Worm (Caenorhabditis elegans) whole organism, late embryonic: ENCODE data around the gene C27D6.15.

Source experiments
- F13H6.1 ChIP-seq: sonication (generic microtip); optimal IDR thresholded peaks from 2 replicates; lab custom pipeline; 2016; ENCODE audit warnings: missing genetic modification characterization, missing compliant biosample characterization
- K02D7.2 ChIP-seq: sonication (generic microtip); optimal IDR thresholded peaks from 2 replicates; lab custom pipeline; 2017; ENCODE audit warnings: mild to moderate bottlenecking, missing genetic modification characterization, missing compliant biosample characterization
- Y22D7AL.16 ChIP-seq: sonication (generic microtip); optimal IDR thresholded peaks from 2 replicates; lab custom pipeline; 2016; ENCODE audit warnings: missing genetic modification characterization, missing compliant biosample characterization
- ahr-1 ChIP-seq: sonication (generic microtip); optimal IDR thresholded peaks from 2 replicates; lab custom pipeline; 2016; ENCODE audit warnings: missing genetic modification characterization, missing compliant biosample characterization
- ceh-19 ChIP-seq: fragments of 200-800 bp; sonication (Bioruptor generic); optimal IDR thresholded peaks from 2 replicates; lab custom pipeline; 2018; ENCODE audit warnings: mild to moderate bottlenecking, missing genetic modification characterization, missing compliant biosample characterization
- ceh-22 ChIP-seq: sonication (generic microtip); optimal IDR thresholded peaks from 2 replicates; lab custom pipeline; 2017; ENCODE audit warnings: missing biosample characterization, missing genetic modification characterization
- ceh-24 ChIP-seq: sonication (generic microtip); optimal IDR thresholded peaks from 2 replicates; lab custom pipeline; 2016; ENCODE audit warnings: mild to moderate bottlenecking, missing genetic modification characterization, missing compliant biosample characterization
- ceh-30 ChIP-seq: fragments of 150-350 bp; optimal IDR thresholded peaks from 2 replicates; lab custom pipeline; 2014; ENCODE audit warnings: missing biosample characterization, missing genetic modification characterization
- ceh-31 ChIP-seq: sonication (generic microtip); optimal IDR thresholded peaks from 2 replicates; lab custom pipeline; 2016; ENCODE audit warnings: missing genetic modification characterization, missing compliant biosample characterization
- ceh-45 ChIP-seq: fragments of 200-800 bp; sonication (Bioruptor generic); IDR thresholded peaks from 2 replicates; pipeline ENCODE4 v1.3.6; 2022; ENCODE audit warnings: missing genetic modification reagents, missing genetic modification characterization, missing compliant biosample characterization
- ceh-6 ChIP-seq: fragments of 200-800 bp; sonication (Bioruptor generic); optimal IDR thresholded peaks from 2 replicates; lab custom pipeline; 2018; ENCODE audit warnings: mild to moderate bottlenecking, missing genetic modification characterization, missing compliant biosample characterization
- ceh-9 ChIP-seq: sonication (generic microtip); optimal IDR thresholded peaks from 2 replicates; lab custom pipeline; 2016; ENCODE audit warnings: mild to moderate bottlenecking, missing genetic modification characterization, inconsistent platforms, missing compliant biosample characterization
- che-1 ChIP-seq: sonication (generic microtip); optimal IDR thresholded peaks from 2 replicates; lab custom pipeline; 2016; ENCODE audit warnings: mild to moderate bottlenecking, missing genetic modification characterization, missing compliant biosample characterization
- dve-1 ChIP-seq: sonication (generic microtip); optimal IDR thresholded peaks from 2 replicates; lab custom pipeline; 2017; ENCODE audit warnings: antibody characterized with exemption, mild to moderate bottlenecking, missing genetic modification characterization, missing compliant biosample characterization
- elt-2 ChIP-seq: sonication (generic microtip); optimal IDR thresholded peaks from 2 replicates; lab custom pipeline; 2016; ENCODE audit warnings: missing genetic modification reagents, missing genetic modification characterization, missing compliant biosample characterization
- fax-1 ChIP-seq: sonication (generic microtip); optimal IDR thresholded peaks from 2 replicates; lab custom pipeline; 2016; ENCODE audit warnings: missing genotype, missing genetic modification characterization, missing compliant biosample characterization
- fkh-10 ChIP-seq: fragments of 150-350 bp; optimal IDR thresholded peaks from 2 replicates; lab custom pipeline; 2014; ENCODE audit warnings: missing biosample characterization, missing genetic modification reagents, missing genetic modification characterization
- hlh-13 ChIP-seq: fragments of 200-800 bp; sonication (Bioruptor generic); optimal IDR thresholded peaks from 2 replicates; lab custom pipeline; 2018; ENCODE audit warnings: mild to moderate bottlenecking, missing genetic modification characterization, missing compliant biosample characterization
- hlh-6 ChIP-seq: sonication (generic microtip); optimal IDR thresholded peaks from 2 replicates; lab custom pipeline; 2016; ENCODE audit warnings: missing genotype, missing genetic modification characterization, missing compliant biosample characterization
- hlh-8 ChIP-seq: sonication (generic microtip); optimal IDR thresholded peaks from 2 replicates; lab custom pipeline; 2016; ENCODE audit warnings: missing genotype, missing genetic modification characterization, missing compliant biosample characterization
- lim-6 ChIP-seq: sonication (generic microtip); optimal IDR thresholded peaks from 2 replicates; lab custom pipeline; 2016; ENCODE audit warnings: missing genetic modification characterization, missing compliant biosample characterization
- mec-3 ChIP-seq: sonication (generic microtip); optimal IDR thresholded peaks from 2 replicates; lab custom pipeline; 2016; ENCODE audit warnings: borderline replicate concordance, missing genetic modification characterization, missing compliant biosample characterization
- nhr-11 ChIP-seq: fragments of 150-350 bp; optimal IDR thresholded peaks from 2 replicates; lab custom pipeline; 2014; ENCODE audit warnings: missing biosample characterization, missing genetic modification characterization
- npax-4 ChIP-seq: sonication (generic microtip); optimal IDR thresholded peaks from 2 replicates; lab custom pipeline; 2016; ENCODE audit warnings: missing genetic modification characterization, missing compliant biosample characterization
- odd-2 ChIP-seq: sonication (generic microtip); optimal IDR thresholded peaks from 2 replicates; lab custom pipeline; 2017; ENCODE audit warnings: antibody characterized with exemption, mild to moderate bottlenecking, missing genetic modification characterization, missing compliant biosample characterization
- pag-3 ChIP-seq: sonication (generic microtip); optimal IDR thresholded peaks from 2 replicates; lab custom pipeline; 2016; ENCODE audit warnings: missing compliant biosample characterization, missing genetic modification characterization, borderline replicate concordance
- pha-2 ChIP-seq: sonication (generic microtip); optimal IDR thresholded peaks from 2 replicates; lab custom pipeline; 2017; ENCODE audit warnings: mild to moderate bottlenecking, missing genetic modification characterization, missing compliant biosample characterization
- pqm-1 ChIP-seq: sonication (generic microtip); optimal IDR thresholded peaks from 2 replicates; lab custom pipeline; 2016; ENCODE audit warnings: missing genetic modification characterization, missing compliant biosample characterization
- ref-2 ChIP-seq: sonication (generic microtip); optimal IDR thresholded peaks from 2 replicates; lab custom pipeline; 2016; ENCODE audit warnings: missing genetic modification characterization, missing compliant biosample characterization
- rnt-1 ChIP-seq: sonication (generic microtip); optimal IDR thresholded peaks from 2 replicates; lab custom pipeline; 2016; ENCODE audit warnings: missing genetic modification characterization, missing compliant biosample characterization
- sdc-2 ChIP-seq: sonication (generic microtip); optimal IDR thresholded peaks from 2 replicates; lab custom pipeline; 2016; ENCODE audit warnings: missing genotype, missing genetic modification characterization, missing compliant biosample characterization
- sox-2 ChIP-seq: fragments of 200-800 bp; sonication (Bioruptor generic); IDR thresholded peaks from 2 replicates; pipeline ENCODE4 v1.3.6; 2022; ENCODE audit warnings: missing genetic modification reagents, missing genetic modification characterization, missing compliant biosample characterization
- sox-4 ChIP-seq: sonication (generic microtip); optimal IDR thresholded peaks from 2 replicates; lab custom pipeline; 2017; ENCODE audit warnings: mild to moderate bottlenecking, missing genetic modification characterization, inconsistent platforms, missing compliant biosample characterization
- tbx-2 ChIP-seq: sonication (generic microtip); optimal IDR thresholded peaks from 2 replicates; lab custom pipeline; 2016; ENCODE audit warnings: missing genetic modification characterization, missing compliant biosample characterization
- tbx-7 ChIP-seq: sonication (generic microtip); optimal IDR thresholded peaks from 2 replicates; lab custom pipeline; 2016; ENCODE audit warnings: missing genotype, missing genetic modification characterization, missing compliant biosample characterization
- unc-86 ChIP-seq: sonication (generic microtip); optimal IDR thresholded peaks from 2 replicates; lab custom pipeline; 2016; ENCODE audit warnings: missing genetic modification characterization, missing compliant biosample characterization
- zip-5 ChIP-seq: sonication (generic microtip); optimal IDR thresholded peaks from 2 replicates; lab custom pipeline; 2016; ENCODE audit warnings: missing genetic modification characterization, missing compliant biosample characterization
- ztf-16 ChIP-seq: sonication (generic microtip); optimal IDR thresholded peaks from 2 replicates; lab custom pipeline; 2017; ENCODE audit warnings: missing genetic modification characterization, missing compliant biosample characterization

Gene C27D6.15

DNA sequence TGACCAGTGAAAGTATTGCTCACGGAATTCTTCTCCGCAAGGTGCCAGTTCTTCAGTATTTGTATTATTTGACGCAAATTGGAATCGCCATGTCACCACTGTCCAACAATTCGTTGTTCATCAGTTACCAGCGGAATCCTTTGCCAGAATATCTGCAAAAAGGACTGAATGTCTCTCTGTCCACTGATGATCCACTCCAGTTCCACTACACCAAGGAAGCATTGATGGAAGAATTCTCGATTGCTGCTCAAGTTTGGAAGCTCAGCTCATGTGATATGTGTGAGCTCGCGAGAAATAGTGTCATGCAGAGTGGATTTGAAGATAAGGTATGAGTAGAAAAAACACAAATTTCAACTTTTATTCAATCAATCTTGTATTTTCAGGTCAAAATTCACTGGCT is 37.4 kb downstream of the C27D6.15 start:
- TF ChIP-seq fax-1 (tag; lab: Kevin White, UChicago) (no peak), unc-86 (tag; lab: Kevin White, UChicago) (no peak), K02D7.2 (tag; lab: Kevin White, UChicago) (no peak), tbx-7 (no peak), sox-4 (tag; lab: Kevin White, UChicago) (no peak), dve-1 (tag; lab: Kevin White, UChicago) (no peak), elt-2 (tag; lab: Kevin White, UChicago) (no peak), hlh-6 (tag; lab: Kevin White, UChicago) (no peak), ref-2 (tag; lab: Kevin White, UChicago) (no peak), hlh-8 (tag; lab: Kevin White, UChicago) (no peak), ahr-1 (tag; lab: Kevin White, UChicago) (no peak), sdc-2 (tag; lab: Kevin White, UChicago) (no peak), npax-4 (tag; lab: Kevin White, UChicago) (no peak), pag-3 (tag; lab: Kevin White, UChicago) (no peak), pqm-1 (tag; lab: Kevin White, UChicago) (no peak), pha-2 (tag; lab: Kevin White, UChicago) (no peak), rnt-1 (tag; lab: Kevin White, UChicago) (no peak), fkh-10 (GFP tag; lab: Kevin White, UChicago) (no peak), Y22D7AL.16 (no peak), ztf-16 (tag; lab: Kevin White, UChicago) (no peak)

DNA sequence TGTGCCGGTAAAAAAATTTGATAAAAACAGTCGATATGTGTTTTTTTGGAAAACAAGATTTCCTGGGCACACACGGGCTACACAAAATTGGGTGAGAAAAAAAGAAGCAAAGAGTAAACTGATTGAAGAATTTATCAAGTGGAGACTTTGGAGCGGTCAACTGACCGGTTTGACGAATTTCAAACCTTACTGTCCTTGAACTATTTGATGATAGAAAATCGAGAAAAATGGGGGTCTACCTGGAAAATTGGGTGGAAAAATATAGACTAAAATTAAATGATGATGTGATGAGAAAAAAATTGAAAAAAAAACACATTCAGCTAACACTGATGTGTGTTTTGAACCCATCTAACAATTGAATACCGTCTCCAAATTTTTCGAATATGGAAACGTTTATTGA is 39.1 kb downstream of the C27D6.15 start, which contains the start of gene C34F11.8:
Gene C34F11.8, minus strand, starts transcription at position 135 of the 400 bp plus-strand sequence.
- no peak for TF ChIP-seq che-1 (tag; lab: Kevin White, UChicago)
- TF ChIP-seq ceh-31 (tag; lab: Kevin White, UChicago), result no peak
- no peak for TF ChIP-seq pag-3 (tag; lab: Kevin White, UChicago)
- no peak for TF ChIP-seq ceh-30 (tag; lab: Kevin White, UChicago)
- no peak for TF ChIP-seq ceh-45 (GFP tag; lab: Robert Waterston, UW)
- no peak for TF ChIP-seq F13H6.1 (tag; lab: Kevin White, UChicago)

DNA sequence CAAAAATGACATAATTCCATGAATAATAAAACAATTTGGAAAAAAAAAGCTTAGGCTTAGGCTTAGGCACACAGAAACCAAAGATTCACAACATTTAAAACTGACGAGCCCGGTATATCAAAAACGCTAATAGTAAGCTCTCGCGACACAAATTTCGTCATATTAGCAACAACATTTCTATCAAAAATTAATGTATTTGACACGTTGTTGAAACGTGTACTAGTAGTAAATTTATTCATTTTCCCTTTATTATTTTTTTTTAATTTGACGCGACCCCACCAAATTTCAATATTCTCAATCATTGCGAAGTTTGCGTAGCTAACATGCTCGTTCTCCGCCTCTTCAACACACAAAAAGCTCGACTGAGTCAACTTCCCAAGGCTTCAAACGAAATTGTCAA is 40.3 kb downstream of the C27D6.15 start, which contains the start of gene C34F11.2:
Gene C34F11.2, plus strand, starts transcription at position 301 of the 400 bp plus-strand sequence.
- no peak for TF ChIP-seq sox-2 (GFP tag; lab: Robert Waterston, UW)
- TF ChIP-seq elt-2 (tag; lab: Kevin White, UChicago), result no peak
- no peak for TF ChIP-seq ceh-24
- TF ChIP-seq ceh-6 (GFP tag; lab: Kevin White, UChicago), result no peak
- TF ChIP-seq pag-3 (tag; lab: Kevin White, UChicago), result no peak
- no peak for TF ChIP-seq odd-2
- TF ChIP-seq zip-5 (tag; lab: Kevin White, UChicago), result no peak
- no peak for TF ChIP-seq hlh-8 (tag; lab: Kevin White, UChicago)
- no peak for TF ChIP-seq ceh-45 (GFP tag; lab: Robert Waterston, UW)
- TF ChIP-seq tbx-2 (tag; lab: Kevin White, UChicago), result no peak
- no peak for TF ChIP-seq ceh-9 (tag; lab: Kevin White, UChicago)
- no peak for TF ChIP-seq ceh-31 (tag; lab: Kevin White, UChicago)
- no peak for TF ChIP-seq nhr-11 (tag; lab: Kevin White, UChicago)
- TF ChIP-seq, all 69 proteins: peak for 0

DNA sequence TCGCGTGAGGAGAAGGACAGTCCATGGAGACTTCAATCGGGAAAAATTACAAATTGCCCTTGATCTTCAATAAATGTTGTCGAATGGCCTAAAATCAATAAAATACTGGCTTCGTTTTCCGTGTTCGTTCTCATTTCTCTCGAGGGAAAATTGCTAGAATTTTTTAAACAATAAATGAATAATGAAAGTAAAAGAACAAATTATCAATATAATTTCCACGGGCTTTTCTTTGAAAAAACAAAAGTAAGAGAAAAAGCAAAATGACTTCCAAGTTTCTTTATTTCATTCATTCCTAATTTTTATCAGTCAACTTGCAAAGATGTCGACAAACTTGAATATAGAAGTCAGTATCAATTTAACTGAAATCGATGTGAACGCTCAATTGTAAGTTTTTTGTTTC is 41.0 kb downstream of the C27D6.15 start, which contains the start of gene C34F11.1:
Gene C34F11.1, plus strand, starts transcription at position 301 of the 400 bp plus-strand sequence.
- TF ChIP-seq ceh-6 (GFP tag; lab: Kevin White, UChicago), result no peak
- no peak for TF ChIP-seq Y22D7AL.16
- TF ChIP-seq ceh-19 (GFP tag; lab: Kevin White, UChicago), result no peak
- TF ChIP-seq ztf-16 (tag; lab: Kevin White, UChicago), result no peak
- TF ChIP-seq pqm-1 (tag; lab: Kevin White, UChicago), result no peak
- TF ChIP-seq hlh-8 (tag; lab: Kevin White, UChicago), result no peak
- TF ChIP-seq hlh-13 (GFP tag; lab: Kevin White, UChicago), result no peak
- TF ChIP-seq ref-2 (tag; lab: Kevin White, UChicago), result no peak
- no peak for TF ChIP-seq fkh-10 (GFP tag; lab: Kevin White, UChicago)
- TF ChIP-seq mec-3 (tag; lab: Kevin White, UChicago), result no peak
- TF ChIP-seq lim-6 (tag; lab: Kevin White, UChicago), result no peak
- no peak for TF ChIP-seq tbx-7
- no peak for TF ChIP-seq ceh-22 (tag; lab: Kevin White, UChicago)
- TF ChIP-seq, all 69 proteins: peak for 0
